Fruit fly (Drosophila melanogaster) whole organism, pupa: ENCODE data around the gene ebi.
"Not testable (repeated sequence)": the region's sequence is repeated elsewhere in the genome, so short reads cannot be mapped to it uniquely, and the experiment has no call there.

Experiments used
- CG10348 ChIP-seq: fragments of 200-800 bp; sonication (Bioruptor generic); IDR thresholded peaks from 2 replicates; pipeline ENCODE4 v1.3.6; 2022; ENCODE audit warnings: missing biosample characterization, missing genetic modification characterization
- CG12605 ChIP-seq: fragments of 200-800 bp; sonication (Bioruptor generic); IDR thresholded peaks from 2 replicates; pipeline ENCODE4 v1.3.6; 2022; ENCODE audit warnings: missing biosample characterization, missing genetic modification characterization
- CG13204 ChIP-seq: fragments of 200-800 bp; sonication (Bioruptor generic); optimal IDR thresholded peaks from 2 replicates; lab custom pipeline; 2018; ENCODE audit warnings: missing biosample characterization, mild to moderate bottlenecking, missing genetic modification characterization, moderate library complexity
- CG14655 ChIP-seq: fragments of 200-800 bp; sonication (Bioruptor generic); optimal IDR thresholded peaks from 3 replicates; lab custom pipeline; 2017; ENCODE audit warnings: mild to moderate bottlenecking, missing biosample characterization, missing genetic modification reagents, missing genetic modification characterization
- CG15710 ChIP-seq: fragments of 200-800 bp; sonication (Bioruptor generic); optimal IDR thresholded peaks from 2 replicates; lab custom pipeline; 2018; ENCODE audit warnings: missing biosample characterization, mild to moderate bottlenecking, missing genetic modification characterization, moderate library complexity
- CG17806 ChIP-seq: fragments of 200-800 bp; sonication (Bioruptor generic); optimal IDR thresholded peaks from 2 replicates; lab custom pipeline; 2018; ENCODE audit warnings: missing biosample characterization, mild to moderate bottlenecking, missing genetic modification characterization, moderate library complexity
- CG32121 ChIP-seq: fragments of 200-800 bp; sonication (Bioruptor generic); IDR thresholded peaks from 2 replicates; pipeline ENCODE4 v1.3.6; 2022; ENCODE audit warnings: missing biosample characterization, missing genetic modification characterization
- CG34367 ChIP-seq: fragments of 200-800 bp; sonication (Bioruptor generic); optimal IDR thresholded peaks from 2 replicates; lab custom pipeline; 2018; ENCODE audit warnings: missing biosample characterization, mild to moderate bottlenecking, missing genetic modification characterization
- CG4496 ChIP-seq: fragments of 200-800 bp; sonication (Bioruptor generic); IDR thresholded peaks from 3 replicates; pipeline ENCODE4 v1.3.6; 2022; ENCODE audit warnings: missing biosample characterization, missing genetic modification characterization
- CG8159 ChIP-seq: fragments of 200-800 bp; sonication (Bioruptor generic); optimal IDR thresholded peaks from 3 replicates; lab custom pipeline; 2018; ENCODE audit warnings: missing biosample characterization, mild to moderate bottlenecking, missing genetic modification characterization, moderate library complexity
- CG8301 ChIP-seq: fragments of 200-800 bp; sonication (Bioruptor generic); optimal IDR thresholded peaks from 2 replicates; lab custom pipeline; 2018; ENCODE audit warnings: missing biosample characterization, mild to moderate bottlenecking, missing genetic modification characterization
- CG9948 ChIP-seq: fragments of 200-800 bp; sonication (Bioruptor generic); optimal IDR thresholded peaks from 2 replicates; lab custom pipeline; 2018; ENCODE audit warnings: missing biosample characterization, mild to moderate bottlenecking, missing genetic modification characterization, moderate library complexity
- D1 ChIP-seq: fragments of 200-800 bp; sonication (Bioruptor generic); optimal IDR thresholded peaks from 2 replicates; lab custom pipeline; 2018; ENCODE audit warnings: missing biosample characterization, mild to moderate bottlenecking, missing genetic modification characterization, moderate library complexity
- EcR ChIP-seq: fragments of 200-800 bp; sonication (Bioruptor generic); optimal IDR thresholded peaks from 3 replicates; lab custom pipeline; 2019; ENCODE audit warnings: missing biosample characterization, missing genetic modification characterization, mild to moderate bottlenecking, moderate library complexity, missing genetic modification reagents
- Ets98B ChIP-seq: fragments of 200-800 bp; sonication (Bioruptor generic); IDR thresholded peaks from 2 replicates; pipeline ENCODE4 v1.3.6; 2022; ENCODE audit warnings: missing biosample characterization, missing genetic modification characterization
- Pif1A ChIP-seq: fragments of 200-800 bp; sonication (Bioruptor generic); optimal IDR thresholded peaks from 3 replicates; lab custom pipeline; 2016; ENCODE audit warnings: missing biosample characterization, missing genetic modification characterization
- Pif1B ChIP-seq: fragments of 200-800 bp; sonication (Bioruptor generic); optimal IDR thresholded peaks from 3 replicates; lab custom pipeline; 2016; ENCODE audit warnings: missing biosample characterization, missing genetic modification characterization
- Snoo ChIP-seq: fragments of 200-800 bp; sonication (Bioruptor generic); optimal IDR thresholded peaks from 3 replicates; lab custom pipeline; 2017; ENCODE audit warnings: missing biosample characterization, mild to moderate bottlenecking, missing genetic modification characterization, inconsistent platforms
- fd96Ca ChIP-seq: fragments of 200-800 bp; sonication (Bioruptor generic); IDR thresholded peaks from 3 replicates; pipeline ENCODE4 v1.3.6; 2022; ENCODE audit warnings: missing biosample characterization, missing genetic modification characterization
- gl ChIP-seq: fragments of 200-800 bp; sonication (Bioruptor generic); optimal IDR thresholded peaks from 2 replicates; lab custom pipeline; 2018; ENCODE audit warnings: missing biosample characterization, mild to moderate bottlenecking, missing genetic modification characterization
- rn ChIP-seq: fragments of 200-800 bp; sonication (Bioruptor generic); IDR thresholded peaks from 2 replicates; pipeline ENCODE4 v1.3.6; 2022; ENCODE audit warnings: missing biosample characterization, missing genetic modification characterization

ebi gene

DNA sequence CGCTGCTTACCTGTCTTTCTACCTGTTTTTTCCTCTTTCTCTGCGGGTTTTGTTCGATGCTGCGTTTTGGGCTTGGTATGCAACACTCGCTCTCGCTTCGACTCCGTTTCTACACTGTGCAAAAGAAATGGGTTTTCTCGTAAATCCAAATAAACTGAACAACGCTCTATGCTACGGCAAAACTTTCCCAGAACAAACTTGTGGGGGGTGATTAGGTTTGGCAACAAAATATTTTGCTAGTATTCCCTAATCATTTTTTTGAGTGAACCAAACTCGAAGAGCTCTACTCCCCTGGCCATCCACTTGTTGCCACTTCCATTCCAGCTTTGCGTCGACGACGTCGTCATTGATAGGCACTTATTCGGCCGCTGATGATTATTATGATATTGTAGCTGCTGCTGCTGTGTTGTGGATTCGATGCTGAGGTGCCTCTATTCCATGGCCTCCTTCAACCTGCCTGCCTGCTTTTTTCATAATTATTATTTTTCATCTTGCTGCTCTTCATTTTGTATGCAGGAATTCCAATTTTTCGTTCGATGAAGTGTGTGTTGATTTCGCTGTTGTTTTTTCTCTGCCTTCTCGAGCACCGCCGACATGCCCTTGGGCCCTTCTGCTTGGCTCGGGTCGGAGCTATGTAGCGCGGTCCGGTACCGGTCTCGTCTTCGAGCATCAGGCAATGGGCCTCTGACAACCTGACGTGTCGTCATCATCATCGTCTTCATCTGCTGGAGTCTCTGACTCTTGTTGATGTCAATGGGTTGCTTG lies 27.2 kb downstream of the ebi start:
- no peak for TF ChIP-seq D1 (tag; lab: Kevin White, UChicago)
- peak; percentile 95 for TF ChIP-seq CG8159
- peak; percentile 96 for TF ChIP-seq CG4496
- peak; percentile 96 for TF ChIP-seq Ets98B (GFP tag; lab: Robert Waterston, UW)
- peak; percentile 92 for TF ChIP-seq CG12605
- peak; percentile 93 for TF ChIP-seq gl (tag; lab: Kevin White, UChicago)
- peak; percentile 96 for TF ChIP-seq CG15710 (tag; lab: Kevin White, UChicago)
- peak; percentile 96 for TF ChIP-seq fd96Ca (GFP tag; lab: Robert Waterston, UW)
- TF ChIP-seq CG34367 (tag; lab: Kevin White, UChicago) = peak; percentile 95
- 0 out of 2 replicates have a peak, but pooled peaks have one; percentile 36 for TF ChIP-seq CG10348 (GFP tag; lab: Robert Waterston, UW)
- peak; percentile 65 for TF ChIP-seq EcR
- peak; percentile 92 for TF ChIP-seq CG8301 (tag; lab: Kevin White, UChicago)
- TF ChIP-seq rn (GFP tag; lab: Robert Waterston, UW) = peak; percentile 90
- TF ChIP-seq Snoo (tag; lab: Kevin White, UChicago) = peak; percentile 95
- TF ChIP-seq Pif1B (GFP tag; lab: Kevin White, UChicago) = peak; percentile 97
- peak; percentile 89 for TF ChIP-seq CG13204 (GFP tag; lab: Kevin White, UChicago)
- peak; percentile 96 for TF ChIP-seq CG17806
- peak; percentile 98 for TF ChIP-seq Pif1A (GFP tag; lab: Kevin White, UChicago)
- peak; percentile 89 for TF ChIP-seq CG32121 (GFP tag; lab: Robert Waterston, UW)
- peak; percentile 94 for TF ChIP-seq CG9948 (tag; lab: Kevin White, UChicago)
- TF ChIP-seq CG14655 (GFP tag; lab: Kevin White, UChicago) = peak; percentile 93

DNA sequence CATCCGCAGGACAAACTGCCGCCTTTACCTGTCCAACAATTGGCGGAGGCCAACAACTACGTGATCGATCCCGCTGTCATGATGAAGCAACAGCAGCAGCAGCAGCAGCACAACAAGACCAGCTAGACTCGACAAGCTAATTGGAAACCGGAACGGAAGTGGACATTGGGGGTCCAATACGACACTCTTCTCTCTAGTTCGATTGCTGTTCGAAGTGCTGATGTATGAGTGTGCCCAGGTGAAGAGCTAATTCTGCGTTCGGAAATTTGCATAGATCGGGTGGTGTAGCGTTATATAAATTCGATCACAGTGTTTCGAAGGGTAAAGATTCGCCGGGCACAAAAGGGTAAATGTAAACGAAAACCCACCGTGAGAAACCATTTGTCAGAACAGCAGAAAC lies 32.3 kb downstream of the ebi start:
- TF ChIP-seq Snoo (tag; lab: Kevin White, UChicago) = no peak
- no peak for TF ChIP-seq CG4496
- no peak for TF ChIP-seq EcR
- TF ChIP-seq CG8301 (tag; lab: Kevin White, UChicago) = no peak
- no peak for TF ChIP-seq CG13204 (GFP tag; lab: Kevin White, UChicago)
- TF ChIP-seq CG14655 (GFP tag; lab: Kevin White, UChicago) = no peak
- no peak for TF ChIP-seq D1 (tag; lab: Kevin White, UChicago)

DNA sequence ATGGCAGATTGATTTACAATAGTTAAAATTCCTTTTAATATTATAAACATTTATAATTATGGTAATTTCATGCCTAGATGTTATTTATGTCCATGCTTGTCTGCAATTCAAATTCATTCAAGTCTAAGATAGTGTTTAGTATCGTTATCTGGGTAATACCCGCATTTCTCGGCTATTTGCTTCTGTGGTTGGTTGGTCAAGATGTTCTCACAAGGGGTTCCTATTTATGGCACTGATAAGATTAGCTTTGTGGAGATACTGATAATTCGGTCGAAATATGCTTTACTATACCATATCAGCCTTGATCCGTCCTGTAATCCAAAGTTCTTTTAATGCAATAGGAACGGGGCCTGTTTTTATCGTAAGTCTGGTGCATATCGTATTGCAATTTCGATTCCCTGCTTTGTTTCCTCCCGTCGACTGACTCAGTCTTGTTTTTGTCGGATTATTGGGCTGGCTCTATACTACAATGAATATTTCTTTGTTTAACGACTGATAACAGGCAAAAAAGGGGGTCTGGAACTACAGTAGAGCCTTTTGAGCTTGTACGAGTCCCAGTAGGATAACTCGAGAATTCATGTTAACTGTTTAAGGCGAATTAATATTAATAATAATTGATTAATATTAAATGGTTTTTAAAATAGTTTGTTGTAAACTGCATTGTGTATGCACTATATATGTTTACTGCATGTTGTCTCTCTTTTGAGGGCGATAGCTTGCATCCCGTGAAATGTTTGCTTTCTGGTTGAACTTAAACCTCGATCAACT lies 37.0 kb downstream of the ebi start:
- TF ChIP-seq Snoo (tag; lab: Kevin White, UChicago) = no peak
- TF ChIP-seq EcR = peak; percentile 35
- no peak for TF ChIP-seq CG8301 (tag; lab: Kevin White, UChicago)
- no peak for TF ChIP-seq CG34367 (tag; lab: Kevin White, UChicago)
- TF ChIP-seq rn (GFP tag; lab: Robert Waterston, UW) = no peak
- peak; percentile 55; the same call in 2 of the 3 replicates for TF ChIP-seq CG4496
- TF ChIP-seq Pif1B (GFP tag; lab: Kevin White, UChicago) = peak; percentile 40
- TF ChIP-seq CG10348 (GFP tag; lab: Robert Waterston, UW) = no peak
- peak; percentile 44 for TF ChIP-seq CG15710 (tag; lab: Kevin White, UChicago)
- no peak for TF ChIP-seq fd96Ca (GFP tag; lab: Robert Waterston, UW)
- peak; percentile 53 for TF ChIP-seq CG17806
- TF ChIP-seq CG8159 = peak; percentile 60
- peak; percentile 71 for TF ChIP-seq CG32121 (GFP tag; lab: Robert Waterston, UW)
- TF ChIP-seq CG14655 (GFP tag; lab: Kevin White, UChicago) = no peak
- TF ChIP-seq CG13204 (GFP tag; lab: Kevin White, UChicago) = no peak
- no peak for TF ChIP-seq gl (tag; lab: Kevin White, UChicago)
- no peak for TF ChIP-seq CG12605
- no peak for TF ChIP-seq Pif1A (GFP tag; lab: Kevin White, UChicago)
- TF ChIP-seq Ets98B (GFP tag; lab: Robert Waterston, UW) = peak; percentile 60; the same call in 1 of the 2 replicates
- TF ChIP-seq D1 (tag; lab: Kevin White, UChicago) = no peak
- TF ChIP-seq CG9948 (tag; lab: Kevin White, UChicago) = peak; percentile 15

DNA sequence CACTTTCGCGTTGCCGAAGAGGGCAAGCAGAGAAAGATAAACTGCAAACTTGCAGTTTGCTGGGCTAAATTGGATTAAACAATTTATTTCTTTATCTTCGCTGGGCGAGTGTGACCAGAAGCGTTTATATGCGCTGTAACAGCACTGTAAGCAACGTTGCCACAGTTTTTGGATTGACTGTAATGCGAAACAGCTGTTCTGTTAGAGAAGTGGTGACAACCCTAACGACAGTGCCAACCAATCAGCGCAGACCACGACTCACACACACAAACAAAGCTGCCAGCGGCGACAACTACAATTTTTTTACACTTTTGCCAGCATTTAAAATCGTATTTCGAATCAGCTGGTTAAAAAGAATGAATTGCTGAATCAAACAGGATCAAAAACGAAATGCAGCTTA lies 38.0 kb downstream of the ebi start, which contains the start of the genes crq and shv:
crq (minus strand) TSS at position 153 of the 400 bp plus-strand sequence.
shv (plus strand) TSS at position 237 of the 400 bp plus-strand sequence.
- TF ChIP-seq CG4496 = no peak
- no peak for TF ChIP-seq CG34367 (tag; lab: Kevin White, UChicago)
- no peak for TF ChIP-seq CG8159
- TF ChIP-seq gl (tag; lab: Kevin White, UChicago) = no peak
- no peak for TF ChIP-seq D1 (tag; lab: Kevin White, UChicago)
- TF ChIP-seq CG15710 (tag; lab: Kevin White, UChicago) = peak; percentile 10

DNA sequence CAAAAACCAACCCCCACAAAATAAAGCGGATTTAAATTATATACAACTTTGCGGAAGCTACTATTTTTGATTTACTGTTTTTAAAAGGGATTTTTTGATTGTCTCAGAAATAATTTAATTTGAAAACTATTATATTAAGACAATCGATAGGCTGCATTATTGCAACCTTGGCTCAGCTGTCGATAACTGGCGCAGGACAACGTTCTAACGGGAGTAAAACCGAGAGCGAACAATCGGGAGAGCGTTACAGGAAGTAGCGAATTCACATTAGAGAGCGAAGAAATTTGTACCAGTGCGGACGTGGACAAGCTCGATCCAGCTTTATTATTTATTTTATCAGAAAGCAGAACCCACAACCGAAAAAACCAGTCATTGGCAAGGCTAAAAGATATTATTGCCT lies 40.4 kb downstream of the ebi start, which contains the start of gene CG4133:
CG4133 (plus strand) TSS at position 258 of the 400 bp plus-strand sequence.
- not testable (repeated sequence) for TF ChIP-seq CG15710 (tag; lab: Kevin White, UChicago); CG8159; rn (GFP tag; lab: Robert Waterston, UW)
